2 fruit fly cellular contexts compared by ENCODE assay signal in the genomic region with DNA sequence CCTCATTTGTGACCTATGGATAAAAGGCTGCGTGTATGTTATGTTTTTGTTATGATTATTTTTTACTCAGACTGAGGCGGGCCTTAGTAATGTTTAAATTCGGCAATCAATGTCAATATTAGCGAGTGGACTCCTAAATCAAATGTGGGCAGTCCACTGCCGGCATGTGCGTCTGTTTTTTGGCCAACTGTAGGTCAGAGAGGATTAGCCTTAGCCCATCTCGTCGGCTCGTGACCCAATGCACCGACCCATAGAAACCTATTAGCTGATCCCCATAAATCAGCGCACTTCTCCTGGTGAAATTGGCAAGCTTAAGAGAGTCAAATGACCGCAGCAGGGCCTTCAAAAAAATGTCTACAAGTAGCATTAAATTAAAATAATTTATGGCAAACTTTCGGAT.
TF ChIP-seq lines count a peak whose summit lies in the region.

No protein-coding gene starts in this region.

- no peak for TF ChIP-seq CTCF in whole organism, embryonic (GFP tag; optimal IDR thresholded peaks at IDR 0.05; lab: Kevin White, UChicago)

TF ChIP-seq in whole organism, embryonic, 481 proteins besides CTCF, POLR2A, EP300 and RAD21:
- TF ChIP-seq Ets65A (GFP tag; lab: Kevin White, UChicago) (peak; percentile 90), HLH54F (GFP tag; optimal IDR thresholded peaks at IDR 0.05; lab: Kevin White, UChicago) (no peak), Camta (GFP tag; optimal IDR thresholded peaks at IDR 0.05; lab: Kevin White, UChicago) (no peak), CG15479 (GFP tag; optimal IDR thresholded peaks at IDR 0.05; lab: Kevin White, UChicago) (no peak), chinmo (GFP tag; IDR thresholded peaks at IDR 0.05; lab: Robert Waterston, UW; ENCODE audit: partially characterized antibody) (0 out of 4 replicates have a peak, but pooled peaks have one; percentile 0), CG11093 (GFP tag; IDR thresholded peaks at IDR 0.05; lab: Robert Waterston, UW) (0 out of 3 replicates have a peak, but pooled peaks have one; percentile 7)

TF ChIP-seq in whole organism, prepupa, 60 proteins besides CTCF, POLR2A, EP300 and RAD21:
- no peak for TF ChIP-seq CG32006 (GFP tag; optimal IDR thresholded peaks at IDR 0.05; lab: Kevin White, UChicago)
- TF ChIP-seq Eip75B (GFP tag; optimal IDR thresholded peaks at IDR 0.05; lab: Kevin White, UChicago): no peak
- TF ChIP-seq CG6276 (GFP tag; optimal IDR thresholded peaks at IDR 0.05; lab: Kevin White, UChicago): no peak
- TF ChIP-seq Hr4 (GFP tag; optimal IDR thresholded peaks at IDR 0.05; lab: Kevin White, UChicago): no peak
- TF ChIP-seq dac (GFP tag; optimal IDR thresholded peaks at IDR 0.05; lab: Kevin White, UChicago): no peak
- TF ChIP-seq CG8119 (GFP tag; IDR thresholded peaks at IDR 0.05; lab: Robert Waterston, UW): 0 out of 3 replicates have a peak, but pooled peaks have one; percentile 2
- TF ChIP-seq acj6 (GFP tag; optimal IDR thresholded peaks at IDR 0.05; lab: Kevin White, UChicago): no peak
- no peak for TF ChIP-seq Ets21C (GFP tag; optimal IDR thresholded peaks at IDR 0.05; lab: Kevin White, UChicago)
